Worm (Caenorhabditis elegans): Measurements from ENCODE around the gene tsp-9.

- TF ChIP-seq C08G9.2 (tag; optimal IDR thresholded peaks at IDR 0.05) (no peak), fkh-10 (GFP tag; optimal IDR thresholded peaks at IDR 0.05) (no peak), rnt-1 (tag; optimal IDR thresholded peaks at IDR 0.05) (no peak)
These were observed 47.7 kb downstream of the tsp-9 start for ce11 chrX:1293471-1293870.
